Worm (Caenorhabditis elegans): ENCODE data around the gene cnc-8.

The cnc-8 gene

DNA sequence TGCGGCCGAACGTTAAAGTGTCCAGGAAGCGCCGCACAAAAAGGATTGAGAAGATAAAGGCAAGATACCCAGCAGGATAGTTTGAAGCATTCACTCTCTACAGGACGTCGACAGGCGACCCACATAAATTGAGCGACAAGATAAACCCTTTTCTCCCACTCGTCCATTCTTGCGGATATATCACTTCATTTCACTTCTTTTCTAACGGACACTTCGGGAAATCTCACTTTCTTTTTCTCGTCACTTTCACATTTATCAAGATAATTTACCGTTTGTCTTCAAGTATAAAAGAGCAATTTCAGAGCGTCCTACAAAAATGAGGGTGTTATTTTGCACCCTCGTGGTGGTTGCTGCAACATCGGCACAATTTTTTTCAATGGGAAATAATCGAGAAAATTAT lies 11.2 kb downstream of the cnc-8 start, which contains the start of gene R07E3.6:
R07E3.6 (plus strand) TSS at position 158 of the 400 bp plus-strand sequence.
- TF ChIP-seq unc-62 (GFP tag; optimal IDR thresholded peaks at IDR 0.05) (no peak), lin-13 (GFP tag; optimal IDR thresholded peaks at IDR 0.05) (no peak), jun-1 (tag; optimal IDR thresholded peaks at IDR 0.05) (no peak), elt-3 (tag; optimal IDR thresholded peaks at IDR 0.05) (no peak), Y116A8C.19 (tag; optimal IDR thresholded peaks at IDR 0.05; ENCODE audit: borderline replicate concordance) (no peak), blmp-1 (tag; optimal IDR thresholded peaks at IDR 0.05) (peak; percentile 100)

DNA sequence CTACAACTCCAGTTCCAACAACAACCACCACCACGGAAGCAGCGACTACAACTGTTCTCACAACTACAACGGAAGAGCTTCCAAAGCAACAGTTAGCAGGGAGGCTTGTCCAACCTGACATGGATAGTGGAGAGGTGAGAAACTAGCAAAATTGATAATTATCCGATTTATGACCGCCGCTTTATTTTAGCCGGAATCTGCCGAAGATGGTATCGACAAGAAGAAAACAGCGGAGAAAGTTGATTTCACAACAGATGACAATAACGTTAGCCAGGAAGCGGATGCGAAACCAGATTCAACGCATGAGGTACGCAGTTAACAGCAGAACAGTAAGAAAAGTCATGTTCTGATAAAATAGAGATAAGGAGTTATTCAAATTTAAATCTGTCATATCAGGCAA lies 12.0 kb downstream of the cnc-8 start:
- no peak for TF ChIP-seq alr-1 (tag; optimal IDR thresholded peaks at IDR 0.05; ENCODE audit: borderline replicate concordance)
- TF ChIP-seq lsy-2 (tag; optimal IDR thresholded peaks at IDR 0.05): no peak
- peak; percentile 76 for TF ChIP-seq blmp-1 (tag; optimal IDR thresholded peaks at IDR 0.05)
- TF ChIP-seq nhr-77 (tag; optimal IDR thresholded peaks at IDR 0.05): no peak
- TF ChIP-seq dsc-1 (tag; optimal IDR thresholded peaks at IDR 0.05): no peak
- TF ChIP-seq grh-1 (GFP tag; IDR thresholded peaks at IDR 0.05): no peak
- no peak for TF ChIP-seq xbp-1 (tag; optimal IDR thresholded peaks at IDR 0.05)
- no peak for TF ChIP-seq ets-5 (GFP tag; IDR thresholded peaks at IDR 0.05)

DNA sequence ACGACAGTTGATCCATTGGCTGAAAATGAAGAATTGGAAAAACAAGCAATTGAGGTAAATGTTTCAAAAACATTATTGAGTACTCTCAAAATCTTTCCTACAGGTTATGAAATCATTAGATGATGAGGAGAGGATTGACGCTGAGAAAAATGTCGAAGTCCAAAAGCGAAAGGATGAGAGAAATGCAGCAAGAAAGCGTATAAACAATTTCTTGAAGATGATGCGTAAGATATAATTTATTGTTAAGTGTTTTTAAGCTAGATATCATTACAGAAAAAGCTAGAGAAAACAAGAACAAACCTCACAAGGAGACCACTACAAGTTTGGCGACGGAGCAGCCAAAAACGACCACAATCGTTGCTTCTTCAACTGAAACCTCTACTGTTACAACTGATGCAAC lies 13.3 kb downstream of the cnc-8 start:
- TF ChIP-seq blmp-1 (tag; optimal IDR thresholded peaks at IDR 0.05): peak; percentile 66
- no peak for TF ChIP-seq sox-4 (tag; optimal IDR thresholded peaks at IDR 0.05)
- no peak for TF ChIP-seq unc-62 (GFP tag; optimal IDR thresholded peaks at IDR 0.05)
- TF ChIP-seq swsn-7 (tag; optimal IDR thresholded peaks at IDR 0.05): no peak

DNA sequence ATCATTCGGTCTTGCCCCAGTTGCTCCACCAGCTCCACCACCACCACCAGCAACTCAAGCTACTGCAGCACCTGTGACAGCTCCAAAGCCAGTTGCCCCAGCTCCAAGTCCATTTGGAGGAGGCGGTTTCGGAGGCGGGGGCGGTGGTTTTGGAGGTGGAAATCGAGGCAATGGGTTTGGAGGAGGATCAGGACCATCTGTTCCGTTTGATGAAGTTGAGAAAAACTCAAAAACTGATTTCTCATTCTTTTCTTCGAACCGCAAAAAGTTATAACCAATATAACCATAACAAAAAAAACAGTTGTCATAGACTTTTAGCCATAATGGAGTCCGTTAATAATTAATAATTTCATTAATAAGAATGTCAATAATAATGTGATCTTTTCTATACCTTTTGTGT lies 15.0 kb downstream of the cnc-8 start:
- TF ChIP-seq nhr-90 (tag; optimal IDR thresholded peaks at IDR 0.05; ENCODE audit: poor library complexity) (no peak), xbp-1 (tag; optimal IDR thresholded peaks at IDR 0.05) (no peak), ceh-82 (tag; optimal IDR thresholded peaks at IDR 0.05) (no peak), sox-4 (tag; optimal IDR thresholded peaks at IDR 0.05) (no peak), nhr-47 (tag; optimal IDR thresholded peaks at IDR 0.05) (no peak), mep-1 (tag; optimal IDR thresholded peaks at IDR 0.05) (no peak), fkh-4 (tag; optimal IDR thresholded peaks at IDR 0.05; ENCODE audit: borderline replicate concordance) (no peak), pqm-1 (tag; optimal IDR thresholded peaks at IDR 0.05) (no peak), rnt-1 (tag; optimal IDR thresholded peaks at IDR 0.05) (no peak), nhr-76 (tag; optimal IDR thresholded peaks at IDR 0.05) (no peak), skn-1 (tag; optimal IDR thresholded peaks at IDR 0.05) (no peak), F16B12.6 (tag; optimal IDR thresholded peaks at IDR 0.05) (no peak), jun-1 (tag; optimal IDR thresholded peaks at IDR 0.05) (no peak), ztf-4 (tag; optimal IDR thresholded peaks at IDR 0.05) (no peak)

DNA sequence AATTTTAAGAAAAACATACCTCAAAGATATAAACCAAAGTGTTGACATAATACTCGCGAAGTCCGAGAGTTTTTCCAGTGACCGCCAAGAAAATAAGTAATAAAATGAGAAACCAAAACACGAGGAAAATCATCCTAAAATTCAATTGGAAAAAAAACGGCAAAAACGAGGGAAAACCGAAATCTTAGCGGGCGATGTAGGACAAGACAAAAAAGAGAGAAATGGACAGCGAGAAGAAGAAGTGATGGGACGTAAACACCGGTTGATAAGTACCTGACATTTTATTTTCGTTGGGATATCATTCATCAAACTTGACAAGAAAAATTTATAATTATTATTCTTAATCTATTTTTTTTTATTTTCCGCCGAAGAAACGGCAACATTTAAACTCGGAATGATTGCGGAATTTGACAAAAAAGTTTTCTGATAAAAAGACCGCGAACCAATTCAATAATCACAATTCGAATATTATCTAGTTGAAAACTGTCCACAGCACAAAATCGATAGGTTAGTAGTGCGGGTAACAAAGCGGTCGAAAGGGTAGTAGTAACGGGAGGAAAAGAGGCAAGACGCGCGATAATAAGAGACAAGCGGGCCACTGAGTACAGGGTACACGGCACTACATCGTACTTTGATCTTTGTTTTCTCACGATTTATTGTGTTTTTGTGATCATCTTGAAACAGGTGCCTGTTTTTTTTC lies 21.1 kb downstream of the cnc-8 start, which contains the start of gene acl-5:
acl-5 (minus strand) TSS at position 134 of the 700 bp plus-strand sequence.
- TF ChIP-seq ets-5 (GFP tag; IDR thresholded peaks at IDR 0.05) (no peak), nhr-19 (GFP tag; conservative IDR thresholded peaks at IDR 0.05) (0 out of 2 replicates have a peak, but pooled peaks have one; percentile 15), nhr-20 (tag; optimal IDR thresholded peaks at IDR 0.05) (peak; percentile 10), elt-2 (tag; optimal IDR thresholded peaks at IDR 0.05) (peak; percentile 33), lsy-2 (tag; optimal IDR thresholded peaks at IDR 0.05) (no peak), pqm-1 (tag; optimal IDR thresholded peaks at IDR 0.05) (no peak), dpl-1 (GFP tag; optimal IDR thresholded peaks at IDR 0.05) (no peak), nhr-77 (tag; optimal IDR thresholded peaks at IDR 0.05) (no peak), sox-4 (tag; optimal IDR thresholded peaks at IDR 0.05) (no peak), ces-1 (GFP tag; optimal IDR thresholded peaks at IDR 0.05) (no peak), nhr-11 (tag; optimal IDR thresholded peaks at IDR 0.05) (no peak), elt-3 (tag; optimal IDR thresholded peaks at IDR 0.05) (peak in 2 of 6 experiments; percentile 1 to 76), nhr-85 (tag) (peak; percentile 59), nhr-71 (tag; optimal IDR thresholded peaks at IDR 0.05) (peak; percentile 17), hpl-2 (GFP tag; optimal IDR thresholded peaks at IDR 0.05) (no peak), snu-23 (GFP tag; optimal IDR thresholded peaks at IDR 0.05) (peak; percentile 9), fkh-10 (GFP tag; optimal IDR thresholded peaks at IDR 0.05) (no peak), mdl-1 (tag; optimal IDR thresholded peaks at IDR 0.05) (no peak), efl-1 (optimal IDR thresholded peaks at IDR 0.05) (no peak), efl-1 (GFP tag; optimal IDR thresholded peaks at IDR 0.05 in 1 of 2) (peak in 1 of 2 experiments; percentile 70), snpc-4 (tag; optimal IDR thresholded peaks at IDR 0.05) (no peak), blmp-1 (tag; optimal IDR thresholded peaks at IDR 0.05) (peak; percentile 84)
